Worm (Caenorhabditis elegans) whole organism, L3 larva: Measurements from ENCODE around the gene K08B4.7.
A peak's percentile ranks its signal among the peaks of the same experiment; 100 is the strongest.

Source experiments
- R02D3.7 ChIP-seq: fragments of 150-350 bp; optimal IDR thresholded peaks from 2 replicates; lab custom pipeline; 2014; ENCODE audit warnings: missing biosample characterization, missing genetic modification characterization
- aly-2 ChIP-seq: fragments of 150-350 bp; optimal IDR thresholded peaks from 2 replicates; lab custom pipeline; 2014; ENCODE audit warnings: missing biosample characterization, missing genetic modification characterization
- ama-1 ChIP-seq: fragments of 150-350 bp; optimal IDR thresholded peaks from 2 replicates; lab custom pipeline; 2018
- ceh-28 ChIP-seq: fragments of 150-350 bp; optimal IDR thresholded peaks from 2 replicates; lab custom pipeline; 2014; ENCODE audit warnings: missing biosample characterization, missing genetic modification reagents, missing genetic modification characterization
- ceh-82 ChIP-seq: fragments of 150-350 bp; optimal IDR thresholded peaks from 2 replicates; lab custom pipeline; 2014; ENCODE audit warnings: missing biosample characterization, missing genetic modification characterization
- egl-27 ChIP-seq: sonication (generic microtip); optimal IDR thresholded peaks from 4 replicates; lab custom pipeline; 2017; ENCODE audit warnings: missing biosample characterization, missing genetic modification reagents, missing genetic modification characterization
- elt-3 ChIP-seq, 3 experiments: fragments of 150-350 bp in 1 of 3; sonication (generic microtip) in 2 of 3; optimal IDR thresholded peaks; 2 replicates in 2 of 3; 4 replicates in 1 of 3; lab custom pipeline; 2014 to 2017; ENCODE audit warnings: missing biosample characterization in 3 of 3, missing genetic modification characterization in 3 of 3
- eor-1 ChIP-seq, 2 experiments: fragments of 150-350 bp; optimal IDR thresholded peaks; 2 replicates each; lab custom pipeline; 2014 to 2018; ENCODE audit warnings: missing biosample characterization in 2 of 2, missing genetic modification characterization in 2 of 2
- fkh-10 ChIP-seq: sonication (generic microtip); optimal IDR thresholded peaks from 2 replicates; lab custom pipeline; 2017; ENCODE audit warnings: missing biosample characterization, missing genetic modification reagents, missing genetic modification characterization
- hmg-11 ChIP-seq: sonication (generic microtip); optimal IDR thresholded peaks from 2 replicates; lab custom pipeline; 2016; ENCODE audit warnings: missing genetic modification characterization, missing compliant biosample characterization
- jun-1 ChIP-seq: fragments of 150-350 bp; optimal IDR thresholded peaks from 2 replicates; lab custom pipeline; 2014; ENCODE audit warnings: missing biosample characterization, missing genetic modification reagents, missing genetic modification characterization
- lin-15B ChIP-seq: fragments of 150-350 bp; optimal IDR thresholded peaks from 2 replicates; lab custom pipeline; 2014; ENCODE audit warnings: missing biosample characterization, missing genetic modification characterization
- lin-39 ChIP-seq: fragments of 150-350 bp; optimal IDR thresholded peaks from 2 replicates; lab custom pipeline; 2018; ENCODE audit warnings: missing biosample characterization, missing genetic modification reagents, missing genetic modification characterization
- lsy-12 ChIP-seq: sonication (generic microtip); optimal IDR thresholded peaks from 2 replicates; lab custom pipeline; 2016; ENCODE audit warnings: mild to moderate bottlenecking, missing genetic modification characterization, missing compliant biosample characterization
- mdl-1 ChIP-seq: fragments of 150-350 bp; optimal IDR thresholded peaks from 2 replicates; lab custom pipeline; 2014; ENCODE audit warnings: missing biosample characterization, missing genetic modification characterization
- mml-1 ChIP-seq: fragments of 150-350 bp; sonication (generic microtip); optimal IDR thresholded peaks from 3 replicates; lab custom pipeline; 2014; ENCODE audit warnings: missing biosample characterization, missing genetic modification characterization
- nfya-1 ChIP-seq: sonication (generic microtip); optimal IDR thresholded peaks from 2 replicates; lab custom pipeline; 2017; ENCODE audit warnings: missing genetic modification characterization, mild to moderate bottlenecking, missing compliant biosample characterization, antibody characterized with exemption, moderate library complexity; ENCODE audit not compliant: insufficient read depth
- nhr-23 ChIP-seq: fragments of 150-350 bp; optimal IDR thresholded peaks from 2 replicates; lab custom pipeline; 2014; ENCODE audit warnings: missing biosample characterization, missing genetic modification reagents, missing genetic modification characterization
- nhr-237 ChIP-seq: fragments of 150-350 bp; optimal IDR thresholded peaks from 2 replicates; lab custom pipeline; 2014; ENCODE audit warnings: missing biosample characterization, missing genetic modification characterization
- nhr-25 ChIP-seq: sonication (generic microtip); optimal IDR thresholded peaks from 2 replicates; lab custom pipeline; 2017; ENCODE audit warnings: missing biosample characterization, missing genetic modification characterization
- nhr-28 ChIP-seq: fragments of 150-350 bp; optimal IDR thresholded peaks from 2 replicates; lab custom pipeline; 2014; ENCODE audit warnings: missing biosample characterization, missing genetic modification characterization
- nhr-77 ChIP-seq: fragments of 150-350 bp; optimal IDR thresholded peaks from 2 replicates; lab custom pipeline; 2014; ENCODE audit warnings: missing biosample characterization, missing genetic modification characterization
- pha-4 ChIP-seq: fragments of 150-350 bp; optimal IDR thresholded peaks from 2 replicates; lab custom pipeline; 2014; ENCODE audit warnings: missing biosample characterization, missing genetic modification reagents, missing genetic modification characterization
- pqm-1 ChIP-seq: fragments of 150-350 bp; optimal IDR thresholded peaks from 2 replicates; lab custom pipeline; 2017; ENCODE audit warnings: missing biosample characterization, missing genetic modification characterization, inconsistent platforms
- sea-2 ChIP-seq: fragments of 150-350 bp; sonication (generic microtip); optimal IDR thresholded peaks from 4 replicates; lab custom pipeline; 2014; ENCODE audit warnings: missing biosample characterization, missing genetic modification reagents, missing genetic modification characterization
- skn-1 ChIP-seq: fragments of 150-350 bp; optimal IDR thresholded peaks from 2 replicates; lab custom pipeline; 2014; ENCODE audit warnings: missing biosample characterization, missing genetic modification characterization
- snpc-4 ChIP-seq: fragments of 150-350 bp; optimal IDR thresholded peaks from 2 replicates; lab custom pipeline; 2014; ENCODE audit warnings: missing biosample characterization, missing genetic modification characterization
- unc-39 ChIP-seq: sonication (generic microtip); optimal IDR thresholded peaks from 4 replicates; lab custom pipeline; 2017; ENCODE audit warnings: missing biosample characterization, missing genetic modification characterization
- unc-62 ChIP-seq: fragments of 150-350 bp; sonication (generic microtip); optimal IDR thresholded peaks from 4 replicates; lab custom pipeline; 2014; ENCODE audit warnings: missing biosample characterization, missing genetic modification reagents, missing genetic modification characterization
- ztf-4 ChIP-seq: fragments of 150-350 bp; optimal IDR thresholded peaks from 2 replicates; lab custom pipeline; 2014; ENCODE audit warnings: missing biosample characterization, missing genetic modification characterization

K08B4.7 gene

ce11 chrIV:6092313-6092712, at the start of gene K08B4.7:
Gene K08B4.7, minus strand, starts transcription at chrIV:6092413.
- TF ChIP-seq nhr-23 (no peak), hmg-11 (tag; lab: Kevin White, UChicago) (peak; percentile 10)
- TF ChIP-seq, all 47 proteins: peak for 1

ce11 chrIV:6140700-6141099, 48.5 kb upstream of the K08B4.7 start:
- TF ChIP-seq nhr-23: no peak

- peak; percentile 66 for TF ChIP-seq nfya-1 (tag; lab: Kevin White, UChicago)
- no peak for TF ChIP-seq lsy-12
Measured at ce11 chrIV:6135592-6135991, 43.4 kb upstream of the K08B4.7 start.

DNA sequence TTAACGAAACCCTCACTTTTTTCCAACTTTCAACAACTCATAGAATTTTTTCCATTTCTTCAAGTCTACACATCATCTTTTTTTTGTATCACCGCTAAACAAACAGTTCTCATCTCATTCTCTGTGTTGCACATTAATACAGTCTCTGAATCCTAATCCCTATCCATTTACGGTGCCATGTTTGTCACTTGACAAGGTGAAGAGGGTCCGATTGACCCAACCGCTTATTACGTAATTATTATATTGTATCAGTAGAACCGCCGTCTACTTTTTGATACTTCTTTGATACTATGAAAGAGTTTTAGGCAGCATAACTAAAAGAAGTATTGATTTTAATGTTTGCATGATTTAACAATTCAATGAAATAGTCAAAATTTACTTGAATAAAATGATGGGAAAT, 42.4 kb upstream of the K08B4.7 start:
- TF ChIP-seq ztf-4 (tag; lab: Kevin White, UChicago) (no peak), skn-1 (no peak), ceh-82 (no peak), unc-39 (no peak), mdl-1 (tag; lab: Kevin White, UChicago) (no peak), unc-62 (no peak), nhr-23 (no peak)

- no peak for TF ChIP-seq eor-1 (tag; optimal IDR thresholded peaks at IDR 0.05; lab: Kevin White, UChicago)
- TF ChIP-seq pha-4 (tag; lab: Kevin White, UChicago): peak; percentile 47
- no peak for TF ChIP-seq R02D3.7 (tag; lab: Kevin White, UChicago)
Measured at ce11 chrIV:6130437-6130836, 38.2 kb upstream of the K08B4.7 start.

DNA sequence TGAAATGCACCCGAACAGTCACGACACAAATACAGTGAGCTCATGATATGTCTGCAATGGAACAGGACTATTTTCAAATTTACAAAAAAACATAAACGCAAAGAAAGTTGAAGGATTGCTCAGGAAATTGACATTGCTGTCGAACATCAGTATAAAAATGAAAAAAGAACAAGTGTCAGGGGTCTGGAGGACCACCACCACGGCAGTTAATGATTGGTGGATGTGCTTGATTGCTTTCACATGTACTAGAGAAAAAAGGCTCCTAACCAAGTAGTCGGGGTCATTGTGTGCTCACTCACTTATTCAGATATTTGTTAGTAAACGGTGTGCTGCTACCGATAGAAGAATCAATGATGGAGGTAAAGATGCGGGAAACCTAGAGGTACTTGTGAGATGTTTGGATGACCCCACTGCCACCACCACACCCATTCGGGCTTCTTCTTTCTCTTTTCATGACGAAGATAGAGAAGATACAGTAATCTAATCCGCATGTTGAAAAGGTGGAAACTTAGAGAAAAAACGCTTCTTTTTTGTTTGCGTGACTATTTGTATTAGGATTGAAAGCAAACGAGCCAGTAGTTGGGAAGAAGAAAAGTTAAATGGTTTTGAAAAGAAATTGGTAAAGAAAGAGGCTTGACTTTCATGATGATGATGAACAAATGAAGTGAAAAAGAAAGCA, 35.2 kb upstream of the K08B4.7 start, which contains the start of gene M03D4.4:
TSS of gene M03D4.4 (minus strand) at position 51 of the 679 bp plus-strand sequence.
- no peak for TF ChIP-seq egl-27 (tag; lab: Kevin White, UChicago)
- TF ChIP-seq ztf-4 (tag; lab: Kevin White, UChicago): no peak
- peak; percentile 77 for TF ChIP-seq pha-4 (tag; lab: Kevin White, UChicago)

- TF ChIP-seq fkh-10 (GFP tag; lab: Kevin White, UChicago) (no peak), unc-62 (no peak), lin-39 (peak; percentile 19), lsy-12 (peak; percentile 1), ama-1 (lab: Kevin White, UChicago) (no peak), sea-2 (GFP tag; lab: Kevin White, UChicago) (no peak), nhr-77 (tag; lab: Kevin White, UChicago) (no peak), mdl-1 (tag; lab: Kevin White, UChicago) (no peak), lin-15B (tag; lab: Kevin White, UChicago) (peak; percentile 22), mml-1 (tag; lab: Kevin White, UChicago) (no peak), snpc-4 (peak; percentile 95), egl-27 (tag; lab: Kevin White, UChicago) (no peak), nhr-25 (tag; lab: Kevin White, UChicago) (peak; percentile 29), pha-4 (tag; lab: Kevin White, UChicago) (peak; percentile 71), R02D3.7 (tag; lab: Kevin White, UChicago) (peak; percentile 31), jun-1 (no peak), ceh-28 (no peak), elt-3 (tag; optimal IDR thresholded peaks at IDR 0.05; lab: Kevin White, UChicago) (no peak), pqm-1 (no peak), aly-2 (tag; lab: Kevin White, UChicago) (no peak), nhr-237 (tag; lab: Kevin White, UChicago) (no peak), nhr-28 (tag; lab: Kevin White, UChicago) (no peak), nhr-23 (no peak)
Measured at ce11 chrIV:6117741-6118265, 25.6 kb upstream of the K08B4.7 start, which contains the start of gene zen-4. Gene zen-4, plus strand, starts transcription at chrIV:6118215.
